Worm (Caenorhabditis elegans): Measurements from ENCODE around the gene R07C3.3.
"Not testable (repeated sequence)": the region's sequence is repeated elsewhere in the genome, so short reads cannot be mapped to it uniquely, and the experiment has no call there.

Gene R07C3.3

ce11 chrII:958618-959017 is 20.0 kb downstream of the R07C3.3 start, which contains the start of gene sdz-4:
Gene sdz-4, plus strand, starts transcription at chrII:958918.
- TF ChIP-seq fkh-2 (tag; optimal IDR thresholded peaks at IDR 0.05) (no peak), ztf-11 (tag; optimal IDR thresholded peaks at IDR 0.05) (no peak), nhr-77 (tag; optimal IDR thresholded peaks at IDR 0.05) (no peak), nhr-76 (tag; optimal IDR thresholded peaks at IDR 0.05) (no peak), nfya-1 (tag; optimal IDR thresholded peaks at IDR 0.05; ENCODE audit: insufficient read depth) (no peak), elt-3 (tag; optimal IDR thresholded peaks at IDR 0.05) (no peak), elt-2 (tag; optimal IDR thresholded peaks at IDR 0.05) (no peak), jun-1 (tag; optimal IDR thresholded peaks at IDR 0.05) (no peak), egl-27 (tag; optimal IDR thresholded peaks at IDR 0.05) (no peak), ceh-82 (tag; optimal IDR thresholded peaks at IDR 0.05) (no peak), pqm-1 (tag; optimal IDR thresholded peaks at IDR 0.05) (no peak), fos-1 (tag; optimal IDR thresholded peaks at IDR 0.05) (no peak), nhr-11 (tag; optimal IDR thresholded peaks at IDR 0.05) (no peak), elt-1 (tag; optimal IDR thresholded peaks at IDR 0.05) (no peak), nhr-28 (tag; optimal IDR thresholded peaks at IDR 0.05) (no peak), lin-39 (tag; optimal IDR thresholded peaks at IDR 0.05) (no peak), lin-15B (tag; optimal IDR thresholded peaks at IDR 0.05) (no peak), mml-1 (tag; optimal IDR thresholded peaks at IDR 0.05) (no peak), aly-2 (tag; optimal IDR thresholded peaks at IDR 0.05) (no peak), lsy-12 (tag; optimal IDR thresholded peaks at IDR 0.05) (no peak)

ce11 chrII:960218-960617 is 21.6 kb downstream of the R07C3.3 start, which contains the start of the genes C32B5.18 and C32B5.7:
Gene C32B5.18, plus strand, starts transcription at chrII:960518.
Gene C32B5.7, plus strand, starts transcription at chrII:960528.
- TF ChIP-seq ama-1 (optimal IDR thresholded peaks at IDR 0.05) (no peak), nhr-28 (tag; optimal IDR thresholded peaks at IDR 0.05) (no peak), hmg-11 (tag; optimal IDR thresholded peaks at IDR 0.05) (no peak), nhr-11 (tag; optimal IDR thresholded peaks at IDR 0.05) (no peak), nhr-23 (tag; optimal IDR thresholded peaks at IDR 0.05) (no peak), nhr-12 (tag; optimal IDR thresholded peaks at IDR 0.05) (no peak), jun-1 (tag; optimal IDR thresholded peaks at IDR 0.05) (no peak), fkh-2 (tag; optimal IDR thresholded peaks at IDR 0.05) (no peak), egl-27 (tag; optimal IDR thresholded peaks at IDR 0.05) (no peak), skn-1 (tag; optimal IDR thresholded peaks at IDR 0.05) (no peak), lsy-12 (tag; optimal IDR thresholded peaks at IDR 0.05) (no peak), ztf-4 (tag; optimal IDR thresholded peaks at IDR 0.05) (no peak), nhr-67 (tag; optimal IDR thresholded peaks at IDR 0.05) (no peak), pqm-1 (tag; optimal IDR thresholded peaks at IDR 0.05) (no peak), fos-1 (tag; optimal IDR thresholded peaks at IDR 0.05) (no peak), nhr-43 (tag; optimal IDR thresholded peaks at IDR 0.05; ENCODE audit: poor library complexity, severe bottlenecking) (no peak), eor-1 (tag; optimal IDR thresholded peaks at IDR 0.05) (no peak)

ce11 chrII:961961-962360 is 23.3 kb downstream of the R07C3.3 start, which contains the start of gene C32B5.13:
Gene C32B5.13, minus strand, starts transcription at chrII:962061.
- no peak for TF ChIP-seq nhr-11 (tag; optimal IDR thresholded peaks at IDR 0.05)
- TF ChIP-seq mml-1 (tag; optimal IDR thresholded peaks at IDR 0.05) = no peak
- TF ChIP-seq ama-1 (optimal IDR thresholded peaks at IDR 0.05) = no peak
- TF ChIP-seq tbx-2 (tag; optimal IDR thresholded peaks at IDR 0.05) = no peak
- no peak for TF ChIP-seq elt-2 (tag; optimal IDR thresholded peaks at IDR 0.05)
- TF ChIP-seq daf-12 (tag; optimal IDR thresholded peaks at IDR 0.05) = no peak
- no peak for TF ChIP-seq elt-3 (tag; optimal IDR thresholded peaks at IDR 0.05)
- no peak for TF ChIP-seq ceh-9 (tag; optimal IDR thresholded peaks at IDR 0.05)
- TF ChIP-seq lin-15B (tag; optimal IDR thresholded peaks at IDR 0.05) = no peak

ce11 chrII:966962-967361 is 28.3 kb downstream of the R07C3.3 start, which contains the start of gene fbxc-18:
Gene fbxc-18, minus strand, starts transcription at chrII:967062.
- TF ChIP-seq unc-62 (GFP tag; optimal IDR thresholded peaks at IDR 0.05); snpc-4 (tag; optimal IDR thresholded peaks at IDR 0.05); lsy-12 (tag; optimal IDR thresholded peaks at IDR 0.05): not testable (repeated sequence)

ce11 chrII:968106-968505 is 29.5 kb downstream of the R07C3.3 start, which contains the start of gene C32B5.6:
Gene C32B5.6, plus strand, starts transcription at chrII:968406.
- not testable (repeated sequence) for TF ChIP-seq pqm-1 (tag; optimal IDR thresholded peaks at IDR 0.05); ama-1 (optimal IDR thresholded peaks at IDR 0.05); nhr-11 (tag; optimal IDR thresholded peaks at IDR 0.05)
